Worm (Caenorhabditis elegans) whole organism, L3 larva: ENCODE data around the gene Y105C5A.1.
A peak's percentile ranks its signal among the peaks of the same experiment; 100 is the strongest.

Source experiments
- R02D3.7 ChIP-seq: fragments of 150-350 bp; optimal IDR thresholded peaks from 2 replicates; lab custom pipeline; 2014; ENCODE audit warnings: missing biosample characterization, missing genetic modification characterization
- ZK546.5 ChIP-seq: sonication (generic microtip); optimal IDR thresholded peaks from 2 replicates; lab custom pipeline; 2017; ENCODE audit warnings: missing biosample characterization, missing genetic modification characterization
- aly-2 ChIP-seq: fragments of 150-350 bp; optimal IDR thresholded peaks from 2 replicates; lab custom pipeline; 2014; ENCODE audit warnings: missing biosample characterization, missing genetic modification characterization
- ama-1 ChIP-seq: fragments of 150-350 bp; optimal IDR thresholded peaks from 2 replicates; lab custom pipeline; 2018
- ceh-16 ChIP-seq: sonication (generic microtip); optimal IDR thresholded peaks from 2 replicates; lab custom pipeline; 2017; ENCODE audit warnings: missing biosample characterization, missing genetic modification characterization
- ceh-28 ChIP-seq: fragments of 150-350 bp; optimal IDR thresholded peaks from 2 replicates; lab custom pipeline; 2014; ENCODE audit warnings: missing biosample characterization, missing genetic modification reagents, missing genetic modification characterization
- ceh-82 ChIP-seq: fragments of 150-350 bp; optimal IDR thresholded peaks from 2 replicates; lab custom pipeline; 2014; ENCODE audit warnings: missing biosample characterization, missing genetic modification characterization
- ceh-9 ChIP-seq: sonication (generic microtip); optimal IDR thresholded peaks from 2 replicates; lab custom pipeline; 2018; ENCODE audit warnings: missing biosample characterization, missing genetic modification characterization
- daf-12 ChIP-seq: fragments of 150-350 bp; optimal IDR thresholded peaks from 2 replicates; lab custom pipeline; 2014; ENCODE audit warnings: missing biosample characterization, missing genetic modification reagents, missing genetic modification characterization
- egl-27 ChIP-seq: sonication (generic microtip); optimal IDR thresholded peaks from 4 replicates; lab custom pipeline; 2017; ENCODE audit warnings: missing biosample characterization, missing genetic modification reagents, missing genetic modification characterization
- egl-5 ChIP-seq: fragments of 150-350 bp; optimal IDR thresholded peaks from 2 replicates; lab custom pipeline; 2017; ENCODE audit warnings: missing biosample characterization, missing genetic modification reagents, missing genetic modification characterization, inconsistent platforms
- elt-1 ChIP-seq: fragments of 150-350 bp; optimal IDR thresholded peaks from 2 replicates; lab custom pipeline; 2014; ENCODE audit warnings: missing biosample characterization, missing genetic modification characterization
- elt-2 ChIP-seq: sonication (generic microtip); optimal IDR thresholded peaks from 2 replicates; lab custom pipeline; 2016; ENCODE audit warnings: missing genetic modification reagents, mild to moderate bottlenecking, missing genetic modification characterization, missing compliant biosample characterization
- elt-3 ChIP-seq, 3 experiments: fragments of 150-350 bp in 1 of 3; sonication (generic microtip) in 2 of 3; optimal IDR thresholded peaks; 2 replicates in 2 of 3; 4 replicates in 1 of 3; lab custom pipeline; 2014 to 2017; ENCODE audit warnings: missing biosample characterization in 3 of 3, missing genetic modification characterization in 3 of 3
- eor-1 ChIP-seq, 2 experiments: fragments of 150-350 bp; optimal IDR thresholded peaks; 2 replicates each; lab custom pipeline; 2014 to 2018; ENCODE audit warnings: missing biosample characterization in 2 of 2, missing genetic modification characterization in 2 of 2
- fkh-10 ChIP-seq: sonication (generic microtip); optimal IDR thresholded peaks from 2 replicates; lab custom pipeline; 2017; ENCODE audit warnings: missing biosample characterization, missing genetic modification reagents, missing genetic modification characterization
- fkh-2 ChIP-seq: fragments of 150-350 bp; optimal IDR thresholded peaks from 2 replicates; lab custom pipeline; 2014; ENCODE audit warnings: missing biosample characterization, missing genetic modification reagents, missing genetic modification characterization
- fos-1 ChIP-seq: fragments of 150-350 bp; optimal IDR thresholded peaks from 2 replicates; lab custom pipeline; 2014; ENCODE audit warnings: missing biosample characterization, missing genetic modification characterization
- hmg-11 ChIP-seq: sonication (generic microtip); optimal IDR thresholded peaks from 2 replicates; lab custom pipeline; 2016; ENCODE audit warnings: missing genetic modification characterization, missing compliant biosample characterization
- jun-1 ChIP-seq: fragments of 150-350 bp; optimal IDR thresholded peaks from 2 replicates; lab custom pipeline; 2014; ENCODE audit warnings: missing biosample characterization, missing genetic modification reagents, missing genetic modification characterization
- lin-15B ChIP-seq: fragments of 150-350 bp; optimal IDR thresholded peaks from 2 replicates; lab custom pipeline; 2014; ENCODE audit warnings: missing biosample characterization, missing genetic modification characterization
- lin-39 ChIP-seq: fragments of 150-350 bp; optimal IDR thresholded peaks from 2 replicates; lab custom pipeline; 2018; ENCODE audit warnings: missing biosample characterization, missing genetic modification reagents, missing genetic modification characterization
- lsy-12 ChIP-seq: sonication (generic microtip); optimal IDR thresholded peaks from 2 replicates; lab custom pipeline; 2016; ENCODE audit warnings: mild to moderate bottlenecking, missing genetic modification characterization, missing compliant biosample characterization
- mdl-1 ChIP-seq: fragments of 150-350 bp; optimal IDR thresholded peaks from 2 replicates; lab custom pipeline; 2014; ENCODE audit warnings: missing biosample characterization, missing genetic modification characterization
- mml-1 ChIP-seq: fragments of 150-350 bp; sonication (generic microtip); optimal IDR thresholded peaks from 3 replicates; lab custom pipeline; 2014; ENCODE audit warnings: missing biosample characterization, missing genetic modification characterization
- nfya-1 ChIP-seq: sonication (generic microtip); optimal IDR thresholded peaks from 2 replicates; lab custom pipeline; 2017; ENCODE audit warnings: missing genetic modification characterization, mild to moderate bottlenecking, missing compliant biosample characterization, antibody characterized with exemption, moderate library complexity; ENCODE audit not compliant: insufficient read depth
- nhr-11 ChIP-seq: fragments of 150-350 bp; optimal IDR thresholded peaks from 2 replicates; lab custom pipeline; 2014; ENCODE audit warnings: missing biosample characterization, missing genetic modification characterization
- nhr-12 ChIP-seq: fragments of 150-350 bp; optimal IDR thresholded peaks from 2 replicates; lab custom pipeline; 2014; ENCODE audit warnings: missing biosample characterization, missing genetic modification characterization
- nhr-23 ChIP-seq: fragments of 150-350 bp; optimal IDR thresholded peaks from 2 replicates; lab custom pipeline; 2014; ENCODE audit warnings: missing biosample characterization, missing genetic modification reagents, missing genetic modification characterization
- nhr-237 ChIP-seq: fragments of 150-350 bp; optimal IDR thresholded peaks from 2 replicates; lab custom pipeline; 2014; ENCODE audit warnings: missing biosample characterization, missing genetic modification characterization
- nhr-25 ChIP-seq: sonication (generic microtip); optimal IDR thresholded peaks from 2 replicates; lab custom pipeline; 2017; ENCODE audit warnings: missing biosample characterization, missing genetic modification characterization
- nhr-28 ChIP-seq: fragments of 150-350 bp; optimal IDR thresholded peaks from 2 replicates; lab custom pipeline; 2014; ENCODE audit warnings: missing biosample characterization, missing genetic modification characterization
- nhr-43 ChIP-seq: sonication (generic microtip); optimal IDR thresholded peaks from 2 replicates; lab custom pipeline; 2016; ENCODE audit warnings: mild to moderate bottlenecking, missing genetic modification characterization, missing compliant biosample characterization; ENCODE audit not compliant: poor library complexity, severe bottlenecking
- nhr-67 ChIP-seq: fragments of 150-350 bp; optimal IDR thresholded peaks from 2 replicates; lab custom pipeline; 2014; ENCODE audit warnings: missing biosample characterization, missing genetic modification characterization
- nhr-76 ChIP-seq: fragments of 150-350 bp; sonication (generic microtip); optimal IDR thresholded peaks from 5 replicates; lab custom pipeline; 2014; ENCODE audit warnings: missing biosample characterization, missing genetic modification characterization
- nhr-77 ChIP-seq: fragments of 150-350 bp; optimal IDR thresholded peaks from 2 replicates; lab custom pipeline; 2014; ENCODE audit warnings: missing biosample characterization, missing genetic modification characterization
- pha-4 ChIP-seq: fragments of 150-350 bp; optimal IDR thresholded peaks from 2 replicates; lab custom pipeline; 2014; ENCODE audit warnings: missing biosample characterization, missing genetic modification reagents, missing genetic modification characterization
- pqm-1 ChIP-seq: fragments of 150-350 bp; optimal IDR thresholded peaks from 2 replicates; lab custom pipeline; 2017; ENCODE audit warnings: missing biosample characterization, missing genetic modification characterization, inconsistent platforms
- sea-2 ChIP-seq: fragments of 150-350 bp; sonication (generic microtip); optimal IDR thresholded peaks from 4 replicates; lab custom pipeline; 2014; ENCODE audit warnings: missing biosample characterization, missing genetic modification reagents, missing genetic modification characterization
- skn-1 ChIP-seq: fragments of 150-350 bp; optimal IDR thresholded peaks from 2 replicates; lab custom pipeline; 2014; ENCODE audit warnings: missing biosample characterization, missing genetic modification characterization
- snpc-4 ChIP-seq: fragments of 150-350 bp; optimal IDR thresholded peaks from 2 replicates; lab custom pipeline; 2014; ENCODE audit warnings: missing biosample characterization, missing genetic modification characterization
- tbx-2 ChIP-seq: sonication (generic microtip); optimal IDR thresholded peaks from 2 replicates; lab custom pipeline; 2016; ENCODE audit warnings: mild to moderate bottlenecking, missing genetic modification characterization, missing compliant biosample characterization
- unc-39 ChIP-seq: sonication (generic microtip); optimal IDR thresholded peaks from 4 replicates; lab custom pipeline; 2017; ENCODE audit warnings: missing biosample characterization, missing genetic modification characterization
- unc-62 ChIP-seq: fragments of 150-350 bp; sonication (generic microtip); optimal IDR thresholded peaks from 4 replicates; lab custom pipeline; 2014; ENCODE audit warnings: missing biosample characterization, missing genetic modification reagents, missing genetic modification characterization
- zag-1 ChIP-seq: fragments of 150-350 bp; optimal IDR thresholded peaks from 2 replicates; lab custom pipeline; 2014; ENCODE audit warnings: missing biosample characterization, missing genetic modification characterization
- ztf-11 ChIP-seq: fragments of 150-350 bp; optimal IDR thresholded peaks from 2 replicates; lab custom pipeline; 2014; ENCODE audit warnings: missing biosample characterization, missing genetic modification characterization
- ztf-4 ChIP-seq: fragments of 150-350 bp; optimal IDR thresholded peaks from 2 replicates; lab custom pipeline; 2014; ENCODE audit warnings: missing biosample characterization, missing genetic modification characterization

The Y105C5A.1 gene

DNA sequence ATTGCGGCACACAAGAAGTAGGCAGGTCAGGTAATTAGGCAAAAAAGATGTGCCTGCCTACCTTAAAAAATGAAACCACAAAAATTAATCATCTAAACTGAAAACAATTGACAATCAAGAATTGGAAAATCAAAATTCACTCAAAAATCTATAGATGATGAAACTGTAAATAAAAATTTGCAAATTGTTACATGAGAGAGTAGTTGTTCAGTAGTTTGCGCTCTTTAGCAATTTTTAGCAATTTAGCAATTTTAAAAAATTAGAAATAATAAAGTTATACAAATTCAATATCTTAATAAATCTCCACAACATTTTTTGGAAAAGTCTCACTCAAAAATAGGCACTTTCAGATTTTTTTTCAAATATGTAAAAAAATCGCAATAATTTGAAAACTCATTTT, 7.9 kb upstream of the Y105C5A.1 start:
- TF ChIP-seq fkh-2 (tag; lab: Kevin White, UChicago) (no peak), daf-12 (tag; lab: Kevin White, UChicago) (no peak), nhr-77 (no peak), tbx-2 (no peak), ama-1 (no peak), fkh-10 (GFP tag; lab: Kevin White, UChicago) (no peak), unc-39 (no peak), nhr-43 (no peak), nhr-76 (no peak), snpc-4 (tag; lab: Kevin White, UChicago) (no peak), pha-4 (tag; lab: Kevin White, UChicago) (no peak), lin-15B (no peak), lin-39 (tag; lab: Kevin White, UChicago) (no peak), nhr-11 (tag; lab: Kevin White, UChicago) (no peak), nhr-67 (tag; lab: Kevin White, UChicago) (no peak), elt-2 (no peak), nhr-237 (tag; lab: Kevin White, UChicago) (no peak)
- TF ChIP-seq, all 47 proteins: peak for 0

DNA sequence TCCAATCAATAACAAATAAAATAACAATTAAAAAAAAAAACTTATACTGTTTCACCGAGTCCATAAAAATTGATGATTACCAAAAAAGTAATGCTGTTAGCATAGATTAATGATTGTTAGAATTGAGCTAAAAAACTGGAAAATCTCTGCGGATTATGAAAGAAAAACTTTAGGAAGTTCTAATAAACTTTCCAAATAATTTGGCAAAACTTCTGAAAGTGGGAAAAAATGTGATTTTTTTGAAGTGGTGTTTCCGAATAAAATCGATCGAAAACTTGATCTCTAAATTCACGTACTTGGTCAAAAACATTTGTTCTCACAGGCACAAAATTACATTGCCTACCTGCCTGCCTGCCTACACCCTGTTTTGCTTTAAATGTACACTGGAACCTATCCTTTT, 7.4 kb upstream of the Y105C5A.1 start:
- TF ChIP-seq nhr-25: no peak
- TF ChIP-seq nhr-237 (tag; lab: Kevin White, UChicago): no peak
- TF ChIP-seq ztf-11: no peak
- TF ChIP-seq egl-5: no peak
- no peak for TF ChIP-seq fos-1 (tag; lab: Kevin White, UChicago)
- no peak for TF ChIP-seq eor-1 (tag; optimal IDR thresholded peaks at IDR 0.05; lab: Kevin White, UChicago)
- TF ChIP-seq elt-3 (tag; optimal IDR thresholded peaks at IDR 0.05; lab: Kevin White, UChicago): no peak
- no peak for TF ChIP-seq unc-39
- no peak for TF ChIP-seq egl-27 (tag; lab: Kevin White, UChicago)
- TF ChIP-seq tbx-2: no peak
- no peak for TF ChIP-seq elt-2
- TF ChIP-seq nhr-76: no peak
- TF ChIP-seq nhr-28 (tag; lab: Kevin White, UChicago): no peak

DNA sequence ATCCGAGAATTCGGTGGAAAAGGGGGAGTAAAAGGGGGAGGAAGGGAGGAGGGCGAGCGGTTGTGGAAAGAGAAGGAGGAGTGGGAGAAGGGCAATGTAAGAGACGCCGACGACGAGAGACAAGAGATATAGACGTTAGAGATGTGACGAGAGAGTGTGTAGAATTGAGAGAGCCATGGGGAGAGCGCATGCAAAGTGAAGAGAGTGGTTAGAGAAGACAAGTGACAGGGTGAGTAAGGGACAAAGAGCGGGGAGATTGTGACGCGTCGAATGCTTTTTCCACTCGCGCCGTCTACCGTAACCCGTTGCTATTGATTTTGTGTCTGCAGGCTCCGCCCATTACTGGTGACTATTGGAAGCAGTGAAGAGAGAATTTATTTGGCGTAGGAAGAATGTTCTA, 6.5 kb upstream of the Y105C5A.1 start:
- TF ChIP-seq nhr-12 (tag; lab: Kevin White, UChicago): no peak
- no peak for TF ChIP-seq aly-2 (tag; lab: Kevin White, UChicago)
- peak; percentile 85 for TF ChIP-seq nhr-23 (tag; lab: Kevin White, UChicago)
- no peak for TF ChIP-seq ZK546.5 (tag; lab: Kevin White, UChicago)
- peak; percentile 76 for TF ChIP-seq lin-39 (tag; lab: Kevin White, UChicago)
- no peak for TF ChIP-seq ztf-4 (tag; lab: Kevin White, UChicago)
- TF ChIP-seq fos-1 (tag; lab: Kevin White, UChicago): no peak
- no peak for TF ChIP-seq nhr-76
- peak; percentile 75 for TF ChIP-seq pha-4 (tag; lab: Kevin White, UChicago)
- peak; percentile 85 for TF ChIP-seq egl-5
- TF ChIP-seq unc-39: no peak
- TF ChIP-seq daf-12 (tag; lab: Kevin White, UChicago): no peak
- peak; percentile 98 for TF ChIP-seq hmg-11
- TF ChIP-seq lsy-12 (tag; lab: Kevin White, UChicago): peak; percentile 98
- TF ChIP-seq lin-15B: peak; percentile 68
- TF ChIP-seq eor-1 (tag; optimal IDR thresholded peaks at IDR 0.05; lab: Kevin White, UChicago): no peak
- peak; percentile 36 for TF ChIP-seq R02D3.7 (tag; lab: Kevin White, UChicago)
- TF ChIP-seq ceh-82 (tag; lab: Kevin White, UChicago): peak; percentile 7
- no peak for TF ChIP-seq nhr-77
- TF ChIP-seq elt-3 (tag; optimal IDR thresholded peaks at IDR 0.05; lab: Kevin White, UChicago): no peak
- peak; percentile 7 for TF ChIP-seq ama-1
- peak; percentile 6 for TF ChIP-seq zag-1 (tag; lab: Kevin White, UChicago)
- no peak for TF ChIP-seq mml-1 (tag; lab: Kevin White, UChicago)
- peak; percentile 17 for TF ChIP-seq egl-27 (tag; lab: Kevin White, UChicago)
- TF ChIP-seq tbx-2: peak; percentile 77
- TF ChIP-seq elt-2: peak; percentile 70
- no peak for TF ChIP-seq nhr-67 (tag; lab: Kevin White, UChicago)
- TF ChIP-seq skn-1 (tag; lab: Kevin White, UChicago): peak; percentile 30
- TF ChIP-seq ztf-11: no peak
- peak; percentile 60 for TF ChIP-seq unc-62 (GFP tag; lab: Kevin White, UChicago)
- TF ChIP-seq mdl-1 (tag; lab: Kevin White, UChicago): peak; percentile 15
- peak; percentile 24 for TF ChIP-seq elt-1 (tag; lab: Kevin White, UChicago)
- peak; percentile 96 for TF ChIP-seq ceh-28 (tag; lab: Kevin White, UChicago)
- peak; percentile 83 for TF ChIP-seq nhr-25
- peak; percentile 83 for TF ChIP-seq jun-1 (tag; lab: Kevin White, UChicago)
- no peak for TF ChIP-seq nhr-11 (tag; lab: Kevin White, UChicago)
- peak; percentile 0 for TF ChIP-seq pqm-1 (tag; lab: Kevin White, UChicago)
- no peak for TF ChIP-seq nhr-28 (tag; lab: Kevin White, UChicago)
- peak; percentile 51 for TF ChIP-seq snpc-4 (tag; lab: Kevin White, UChicago)
- TF ChIP-seq ceh-16 (tag; lab: Kevin White, UChicago): no peak
- no peak for TF ChIP-seq ceh-9
- peak; percentile 100 for TF ChIP-seq nfya-1
- TF ChIP-seq fkh-2 (tag; lab: Kevin White, UChicago): no peak
- TF ChIP-seq sea-2 (GFP tag; lab: Kevin White, UChicago): no peak
- peak; percentile 88 for TF ChIP-seq nhr-43
- TF ChIP-seq fkh-10 (GFP tag; lab: Kevin White, UChicago): peak; percentile 8
- TF ChIP-seq nhr-237 (tag; lab: Kevin White, UChicago): no peak
- TF ChIP-seq, all 47 proteins: peak for 26
